Worm (Caenorhabditis elegans) whole organism, L3 larva: ENCODE results near the gene aptf-3.

Experiments used
- daf-12 ChIP-seq: fragments of 150-350 bp; optimal IDR thresholded peaks from 2 replicates; lab custom pipeline; 2014; ENCODE audit warnings: missing biosample characterization, missing genetic modification reagents, missing genetic modification characterization
- egl-27 ChIP-seq: sonication (generic microtip); optimal IDR thresholded peaks from 4 replicates; lab custom pipeline; 2017; ENCODE audit warnings: missing biosample characterization, missing genetic modification reagents, missing genetic modification characterization

ce11 chrII:8566806-8567266, 27.2 kb upstream of the aptf-3 start, which contains the start of gene F54C9.3:
- TF ChIP-seq egl-27 (tag; lab: Kevin White, UChicago) (no peak), daf-12 (tag; lab: Kevin White, UChicago) (no peak)
